Worm (Caenorhabditis elegans): ENCODE results near the gene F26A1.1.

DNA sequence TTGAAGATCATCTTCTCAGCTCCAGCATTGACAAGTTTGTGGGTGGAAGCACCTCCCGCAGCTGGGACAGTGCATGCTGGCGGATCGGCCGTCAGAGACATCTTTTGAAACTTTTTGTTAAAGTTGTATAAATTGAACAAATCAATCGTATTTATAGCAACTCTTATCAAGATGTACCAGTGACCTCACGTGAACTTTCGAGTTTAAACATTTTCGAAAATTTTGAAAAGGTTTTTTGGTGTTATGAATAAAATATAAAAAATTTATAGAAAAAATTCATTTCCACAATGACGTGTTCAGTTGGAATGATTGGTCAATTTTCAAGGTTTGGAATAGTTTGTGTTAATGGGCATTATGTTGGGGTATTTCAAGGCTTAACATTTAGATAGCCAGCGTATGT is 18.3 kb downstream of the F26A1.1 start, which contains the start of the genes msd-4 and C35D10.3:
- TF ChIP-seq pha-4 (tag; optimal IDR thresholded peaks at IDR 0.05), result no peak
- no peak for TF ChIP-seq hlh-8 (tag; optimal IDR thresholded peaks at IDR 0.05)
- no peak for TF ChIP-seq ceh-14 (tag; optimal IDR thresholded peaks at IDR 0.05)
- TF ChIP-seq madf-2 (tag; optimal IDR thresholded peaks at IDR 0.05), result no peak
- no peak for TF ChIP-seq F13H6.1 (tag; optimal IDR thresholded peaks at IDR 0.05)
- no peak for TF ChIP-seq ama-1 (optimal IDR thresholded peaks at IDR 0.05)
- no peak for TF ChIP-seq nhr-11 (tag; optimal IDR thresholded peaks at IDR 0.05)
